Fruit fly (Drosophila melanogaster) whole organism, embryonic: ENCODE measurements around the gene CG2021.

Experiments
- Adf1 ChIP-seq: fragments of 200-800 bp; sonication (Bioruptor generic); IDR thresholded peaks from 2 replicates; pipeline ENCODE4 v1.3.6; 2022; ENCODE audit warnings: missing biosample characterization, missing genetic modification characterization
- Atf-2 ChIP-seq: fragments of 200-800 bp; sonication (Bioruptor generic); optimal IDR thresholded peaks from 2 replicates; lab custom pipeline; 2016; ENCODE audit warnings: missing biosample characterization, missing genetic modification characterization
- CG17802 ChIP-seq: fragments of 200-800 bp; sonication (Bioruptor generic); optimal IDR thresholded peaks from 2 replicates; lab custom pipeline; 2018; ENCODE audit warnings: missing biosample characterization, mild to moderate bottlenecking, missing genetic modification characterization, moderate library complexity
- CG2199 ChIP-seq: fragments of 200-800 bp; sonication (Bioruptor generic); IDR thresholded peaks from 3 replicates; pipeline ENCODE4 v1.3.6; 2022; ENCODE audit warnings: missing biosample characterization, missing genetic modification characterization
- CG43689 ChIP-seq: fragments of 200-800 bp; sonication (Bioruptor generic); IDR thresholded peaks from 2 replicates; pipeline ENCODE4 v1.3.6; 2022; ENCODE audit warnings: missing biosample characterization, missing genetic modification characterization
- CG4424 ChIP-seq: fragments of 200-800 bp; sonication (Bioruptor generic); optimal IDR thresholded peaks from 3 replicates; lab custom pipeline; 2016; ENCODE audit warnings: missing biosample characterization, missing genetic modification characterization
- CG6254 ChIP-seq: fragments of 200-800 bp; sonication (Bioruptor generic); optimal IDR thresholded peaks from 3 replicates; lab custom pipeline; 2017; ENCODE audit warnings: mild to moderate bottlenecking, missing biosample characterization, missing genetic modification reagents, missing genetic modification characterization
- CG9437 ChIP-seq: fragments of 200-800 bp; sonication (Bioruptor generic); optimal IDR thresholded peaks from 2 replicates; lab custom pipeline; 2018; ENCODE audit warnings: missing biosample characterization, mild to moderate bottlenecking, missing genetic modification characterization
- Drgx ChIP-seq: fragments of 200-800 bp; sonication (Bioruptor generic); IDR thresholded peaks from 2 replicates; pipeline ENCODE4 v1.3.6; 2022; ENCODE audit warnings: missing biosample characterization, missing genetic modification characterization
- HHEX ChIP-seq: fragments of 200-800 bp; sonication (Bioruptor generic); optimal IDR thresholded peaks from 3 replicates; lab custom pipeline; 2017; ENCODE audit warnings: missing biosample characterization, mild to moderate bottlenecking, missing genetic modification characterization, missing genetic modification reagents
- NC2α ChIP-seq: fragments of 200-800 bp; sonication (Bioruptor generic); optimal IDR thresholded peaks from 2 replicates; lab custom pipeline; 2016; ENCODE audit warnings: missing biosample characterization, missing genetic modification characterization
- Rfx ChIP-seq: fragments of 200-800 bp; sonication (Bioruptor generic); IDR thresholded peaks from 2 replicates; pipeline ENCODE4 v1.3.6; 2022; ENCODE audit warnings: missing biosample characterization, missing genetic modification characterization
- Trl ChIP-seq, 3 experiments: fragments of >200 bp in 2 of 3; fragments of 200-800 bp in 1 of 3; sonication (Bioruptor generic) in 1 of 3; optimal IDR thresholded peaks; 2 replicates in 1 of 3; 3 replicates in 2 of 3; lab custom pipeline; 2016 to 2017; ENCODE audit warnings: missing biosample characterization in 1 of 3, missing genetic modification characterization in 1 of 3
- ap ChIP-seq: fragments of 200-800 bp; sonication (Bioruptor generic); IDR thresholded peaks from 2 replicates; pipeline ENCODE4 v1.3.6; 2022; ENCODE audit warnings: missing biosample characterization, missing genetic modification characterization
- bsh ChIP-seq, 2 experiments: fragments of 200-800 bp; sonication (Bioruptor generic); optimal IDR thresholded peaks; 2 replicates each; lab custom pipeline; 2017 to 2018; ENCODE audit warnings: mild to moderate bottlenecking in 2 of 2, missing biosample characterization in 2 of 2, missing genetic modification characterization in 2 of 2, moderate library complexity in 1 of 2
- cas ChIP-seq: fragments of 200-800 bp; sonication (Bioruptor generic); IDR thresholded peaks from 2 replicates; pipeline ENCODE4 v1.3.6; 2022; ENCODE audit warnings: missing biosample characterization, missing genetic modification characterization
- chif ChIP-seq, 2 experiments: fragments of 200-800 bp; sonication (Bioruptor generic); optimal IDR thresholded peaks; 3 replicates each; lab custom pipeline; 2016; ENCODE audit warnings: missing biosample characterization in 2 of 2, missing genetic modification characterization in 2 of 2
- chinmo ChIP-seq: fragments of 200-800 bp; sonication (Bioruptor generic); IDR thresholded peaks from 4 replicates; pipeline ENCODE4 v1.3.6; 2022; ENCODE audit warnings: missing biosample characterization, missing genetic modification characterization; ENCODE audit not compliant: partially characterized antibody
- dimm ChIP-seq: fragments of 200-800 bp; sonication (Bioruptor generic); IDR thresholded peaks from 2 replicates; pipeline ENCODE4 v1.3.6; 2022; ENCODE audit warnings: missing biosample characterization, missing genetic modification characterization
- disco-r ChIP-seq: fragments of 200-800 bp; sonication (Bioruptor generic); optimal IDR thresholded peaks from 2 replicates; lab custom pipeline; 2016; ENCODE audit warnings: missing biosample characterization, missing genetic modification characterization
- dpn ChIP-seq, 2 experiments: fragments of 200-800 bp; sonication (Bioruptor generic); optimal IDR thresholded peaks; 3 replicates each; lab custom pipeline; 2016; ENCODE audit warnings: missing biosample characterization in 2 of 2, missing genetic modification characterization in 2 of 2
- gcm2 ChIP-seq: fragments of 200-800 bp; sonication (Bioruptor generic); optimal IDR thresholded peaks from 2 replicates; lab custom pipeline; 2016; ENCODE audit warnings: missing biosample characterization, missing genetic modification characterization
- gem ChIP-seq: fragments of 200-800 bp; sonication (Bioruptor generic); optimal IDR thresholded peaks from 2 replicates; lab custom pipeline; 2019; ENCODE audit warnings: missing biosample characterization, mild to moderate bottlenecking, missing genetic modification characterization, moderate library complexity
- inv ChIP-seq: fragments of 200-800 bp; sonication (Bioruptor generic); IDR thresholded peaks from 2 replicates; pipeline ENCODE4 v1.3.6; 2022; ENCODE audit warnings: missing biosample characterization, missing genetic modification characterization; ENCODE audit not compliant: partially characterized antibody
- jumu ChIP-seq: fragments of 200-800 bp; sonication (Bioruptor generic); optimal IDR thresholded peaks from 3 replicates; lab custom pipeline; 2016; ENCODE audit warnings: missing biosample characterization, missing genetic modification characterization
- nom ChIP-seq: fragments of 200-800 bp; sonication (Bioruptor generic); optimal IDR thresholded peaks from 2 replicates; lab custom pipeline; 2017; ENCODE audit warnings: missing biosample characterization, missing genetic modification characterization, mild to moderate bottlenecking, moderate library complexity, missing genetic modification reagents
- p53 ChIP-seq: fragments of 200-800 bp; sonication (Bioruptor generic); optimal IDR thresholded peaks from 2 replicates; lab custom pipeline; 2016; ENCODE audit warnings: missing biosample characterization, missing genetic modification characterization
- pan ChIP-seq, 4 experiments: fragments of >200 bp in 3 of 4; fragments of 200-800 bp in 1 of 4; sonication (Bioruptor generic) in 1 of 4; optimal IDR thresholded peaks in 3 of 4; IDR thresholded peaks in 1 of 4; 2 replicates each; pipeline versions ENCODE4 v1.3.6 to Lab custom; 2017 to 2022; ENCODE audit warnings: missing biosample characterization in 2 of 4, missing genetic modification characterization in 2 of 4, mixed read lengths in 1 of 4
- prd ChIP-seq, 3 experiments: fragments of >200 bp in 2 of 3; fragments of 200-800 bp in 1 of 3; sonication (Bioruptor generic) in 1 of 3; optimal IDR thresholded peaks in 2 of 3; IDR thresholded peaks in 1 of 3; 2 replicates in 2 of 3; 3 replicates in 1 of 3; pipeline versions ENCODE4 v1.3.6 to Lab custom; 2017 to 2022; ENCODE audit warnings: missing biosample characterization in 1 of 3, missing genetic modification characterization in 1 of 3
- scrt ChIP-seq: fragments of 200-800 bp; sonication (Bioruptor generic); optimal IDR thresholded peaks from 2 replicates; lab custom pipeline; 2018; ENCODE audit warnings: missing biosample characterization, mild to moderate bottlenecking, missing genetic modification characterization, moderate library complexity
- sens-2 ChIP-seq: fragments of 200-800 bp; sonication (Bioruptor generic); IDR thresholded peaks from 2 replicates; pipeline ENCODE4 v1.3.6; 2022; ENCODE audit warnings: missing biosample characterization, missing genetic modification characterization
- sob ChIP-seq: fragments of 200-800 bp; sonication (Bioruptor generic); IDR thresholded peaks from 2 replicates; pipeline ENCODE4 v1.3.6; 2022; ENCODE audit warnings: missing biosample characterization, missing genetic modification characterization
- stwl ChIP-seq: fragments of 200-800 bp; sonication (Bioruptor generic); optimal IDR thresholded peaks from 3 replicates; lab custom pipeline; 2018; ENCODE audit warnings: missing biosample characterization, mild to moderate bottlenecking, missing genetic modification characterization, moderate library complexity
- z ChIP-seq: fragments of 200-800 bp; sonication (Bioruptor generic); IDR thresholded peaks from 3 replicates; pipeline ENCODE4 v1.3.6; 2022; ENCODE audit warnings: missing biosample characterization, missing genetic modification characterization

Gene CG2021

dm6 chr3L:1740129-1740975 is 36.9 kb downstream of the CG2021 start (continued):
- TF ChIP-seq pan (optimal IDR thresholded peaks at IDR 0.05; lab: Kevin White, UChicago) (no peak), pan (GFP tag; optimal IDR thresholded peaks at IDR 0.05 in 1 of 2, IDR thresholded peaks at IDR 0.05 in 1 of 2) (peak in 1 of 2 experiments; percentile 86), CG9437 (GFP tag; lab: Kevin White, UChicago) (peak; percentile 15), z (GFP tag; lab: Robert Waterston, UW) (no peak), chif (GFP tag; optimal IDR thresholded peaks at IDR 0.05; lab: Kevin White, UChicago) (peak; percentile 44 to 61), CG4424 (peak; percentile 33), inv (no peak), ap (peak; percentile 79), CG2199 (no peak), disco-r (no peak), dimm (GFP tag; lab: Robert Waterston, UW) (peak; percentile 62; the same call in 1 of the 2 replicates), HHEX (GFP tag; lab: Kevin White, UChicago) (peak; percentile 37), jumu (GFP tag; lab: Kevin White, UChicago) (peak; percentile 11), prd (optimal IDR thresholded peaks at IDR 0.05; lab: Kevin White, UChicago) (no peak), prd (GFP tag; IDR thresholded peaks at IDR 0.05; lab: Robert Waterston, UW) (peak; percentile 78), bsh (GFP tag; optimal IDR thresholded peaks at IDR 0.05; lab: Kevin White, UChicago) (peak in 1 of 2 experiments; percentile 30), CG6254 (GFP tag; lab: Kevin White, UChicago) (no peak), sob (peak; percentile 77), stwl (no peak), dpn (GFP tag; optimal IDR thresholded peaks at IDR 0.05; lab: Kevin White, UChicago) (peak; percentile 62 to 79), CG17802 (tag; lab: Kevin White, UChicago) (no peak), Atf-2 (GFP tag; lab: Kevin White, UChicago) (peak; percentile 40), Trl (optimal IDR thresholded peaks at IDR 0.05; lab: Kevin White, UChicago) (no peak), Trl (GFP tag; optimal IDR thresholded peaks at IDR 0.05; lab: Kevin White, UChicago) (peak; percentile 33), scrt (no peak), cas (GFP tag; lab: Robert Waterston, UW) (0 out of 2 replicates have a peak, but pooled peaks have one; percentile 43), p53 (peak; percentile 25), sens-2 (GFP tag; lab: Robert Waterston, UW) (0 out of 2 replicates have a peak, but pooled peaks have one; percentile 35), Rfx (GFP tag; lab: Robert Waterston, UW) (peak; percentile 87), gem (tag; lab: Kevin White, UChicago) (peak; percentile 76), gcm2 (GFP tag; lab: Kevin White, UChicago) (peak; percentile 39), Adf1 (GFP tag; lab: Robert Waterston, UW) (no peak)

- TF ChIP-seq nom = peak; percentile 5
- no peak for TF ChIP-seq NC2α (GFP tag; lab: Kevin White, UChicago)
- TF ChIP-seq CG43689 (GFP tag; lab: Robert Waterston, UW) = no peak
- TF ChIP-seq chinmo = 0 out of 4 replicates have a peak, but pooled peaks have one; percentile 25
- peak; percentile 12; the same call in 1 of the 2 replicates for TF ChIP-seq Drgx (GFP tag; lab: Robert Waterston, UW)
Observed at dm6 chr3L:1739522-1740128, 37.6 kb downstream of the CG2021 start.
